Fruit fly (Drosophila melanogaster): ENCODE measurements around the gene CG44038.

DNA sequence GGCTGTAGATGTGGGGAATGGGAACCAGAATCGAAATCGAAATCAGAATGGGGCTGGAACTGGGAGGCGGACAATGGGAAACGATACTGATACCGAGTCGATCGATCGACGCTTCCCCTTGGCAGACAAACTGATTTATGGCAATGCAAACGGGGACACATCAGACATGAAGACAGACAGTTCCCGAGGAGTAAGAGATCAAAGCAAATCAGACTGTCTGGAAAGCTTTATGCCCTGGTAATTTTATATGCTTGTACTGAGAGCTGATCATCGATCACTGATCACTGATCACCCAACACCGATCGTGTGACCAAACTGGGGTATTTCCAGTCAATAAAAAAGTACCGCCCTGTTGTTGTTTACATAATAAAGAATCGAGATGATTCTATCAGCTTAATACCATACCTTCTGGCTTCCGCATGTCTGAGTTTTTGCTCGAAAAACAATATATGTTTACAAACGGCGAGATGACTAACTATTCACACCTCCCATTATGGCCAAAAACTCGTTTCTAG lies 9.2 kb downstream of the CG44038 start:
- TF ChIP-seq CG6683 (GFP tag; optimal IDR thresholded peaks at IDR 0.05), result no peak
- no peak for TF ChIP-seq mld (GFP tag; IDR thresholded peaks at IDR 0.05; ENCODE audit: partially characterized antibody)
- no peak for TF ChIP-seq CG11093 (GFP tag; IDR thresholded peaks at IDR 0.05)
- no peak for TF ChIP-seq CG9817 (tag; optimal IDR thresholded peaks at IDR 0.05)
- TF ChIP-seq Oaz (GFP tag; IDR thresholded peaks at IDR 0.05), result no peak
- no peak for TF ChIP-seq ERR (GFP tag; optimal IDR thresholded peaks at IDR 0.05)
- TF ChIP-seq odd (GFP tag; optimal IDR thresholded peaks at IDR 0.05), result no peak
- no peak for TF ChIP-seq Fer3 (tag; optimal IDR thresholded peaks at IDR 0.05)
- TF ChIP-seq Dll (GFP tag; IDR thresholded peaks at IDR 0.05; ENCODE audit: partially characterized antibody), result no peak
- no peak for TF ChIP-seq pan (optimal IDR thresholded peaks at IDR 0.05)
- no peak for TF ChIP-seq pan (GFP tag; optimal IDR thresholded peaks at IDR 0.05 in 1 of 2, IDR thresholded peaks at IDR 0.05 in 1 of 2)
- no peak for TF ChIP-seq CG13424 (tag; optimal IDR thresholded peaks at IDR 0.05)
- TF ChIP-seq CHES-1-like (GFP tag; optimal IDR thresholded peaks at IDR 0.05), result no peak
- TF ChIP-seq bigmax (GFP tag; optimal IDR thresholded peaks at IDR 0.05), result no peak

Measured in whole organism, embryonic.